Worm (Caenorhabditis elegans) whole organism, L3 larva: ENCODE results near the gene C24A3.4.

Experiments used
- R02D3.7 ChIP-seq: fragments of 150-350 bp; optimal IDR thresholded peaks from 2 replicates; lab custom pipeline; 2014; ENCODE audit warnings: missing biosample characterization, missing genetic modification characterization
- ama-1 ChIP-seq: fragments of 150-350 bp; optimal IDR thresholded peaks from 2 replicates; lab custom pipeline; 2018
- fkh-2 ChIP-seq: fragments of 150-350 bp; optimal IDR thresholded peaks from 2 replicates; lab custom pipeline; 2014; ENCODE audit warnings: missing biosample characterization, missing genetic modification reagents, missing genetic modification characterization
- nhr-237 ChIP-seq: fragments of 150-350 bp; optimal IDR thresholded peaks from 2 replicates; lab custom pipeline; 2014; ENCODE audit warnings: missing biosample characterization, missing genetic modification characterization
- nhr-76 ChIP-seq: fragments of 150-350 bp; sonication (generic microtip); optimal IDR thresholded peaks from 5 replicates; lab custom pipeline; 2014; ENCODE audit warnings: missing biosample characterization, missing genetic modification characterization
- pha-4 ChIP-seq: fragments of 150-350 bp; optimal IDR thresholded peaks from 2 replicates; lab custom pipeline; 2014; ENCODE audit warnings: missing biosample characterization, missing genetic modification reagents, missing genetic modification characterization
- skn-1 ChIP-seq: fragments of 150-350 bp; optimal IDR thresholded peaks from 2 replicates; lab custom pipeline; 2014; ENCODE audit warnings: missing biosample characterization, missing genetic modification characterization

ce11 chrX:8987828-8988227, 4.4 kb upstream of the C24A3.4 start, which contains the start of gene twk-18:
- TF ChIP-seq R02D3.7 (no peak), nhr-237 (tag; lab: Kevin White, UChicago) (no peak), fkh-2 (tag; lab: Kevin White, UChicago) (no peak), skn-1 (tag; lab: Kevin White, UChicago) (no peak), pha-4 (tag; lab: Kevin White, UChicago) (no peak), nhr-76 (tag; lab: Kevin White, UChicago) (no peak), ama-1 (lab: Kevin White, UChicago) (no peak)
